Fruit fly (Drosophila melanogaster): ENCODE measurements around the gene Diap1.

DNA sequence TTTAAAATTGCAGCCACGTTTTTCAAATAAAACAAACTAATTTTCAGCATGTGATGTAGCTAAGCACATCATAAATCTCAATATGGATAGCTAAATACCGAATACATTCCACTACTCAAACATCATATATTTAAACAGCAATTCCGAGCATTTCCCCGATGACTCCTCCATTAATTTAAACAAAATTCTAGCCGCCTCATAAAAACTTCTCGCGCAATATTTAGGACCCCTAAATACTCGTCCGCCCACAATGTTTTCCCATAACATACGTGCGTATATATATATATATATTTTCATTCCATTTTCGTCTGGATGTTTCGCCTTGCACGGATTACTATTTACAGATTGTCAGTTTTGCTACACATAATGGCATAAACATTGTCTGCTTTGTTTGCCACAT lies 54.8 kb downstream of the Diap1 start:
- no peak for TF ChIP-seq tap (tag; optimal IDR thresholded peaks at IDR 0.05)
- TF ChIP-seq Dek (tag; optimal IDR thresholded peaks at IDR 0.05), result no peak
- no peak for TF ChIP-seq zen2 (GFP tag; IDR thresholded peaks at IDR 0.05; ENCODE audit: partially characterized antibody)
- no peak for TF ChIP-seq Spps (tag; optimal IDR thresholded peaks at IDR 0.05)
- no peak for TF ChIP-seq CG8478 (optimal IDR thresholded peaks at IDR 0.05)
- no peak for TF ChIP-seq Usf (GFP tag; optimal IDR thresholded peaks at IDR 0.05)
